Worm (Caenorhabditis elegans) whole organism, L1 larva: ENCODE data around the gene tni-3.

Experiments used
- ama-1 ChIP-seq: fragments of 150-350 bp; optimal IDR thresholded peaks from 2 replicates; lab custom pipeline; 2014
- egl-27 ChIP-seq, 2 experiments: fragments of 150-350 bp in 1 of 2; sonication (generic microtip); optimal IDR thresholded peaks; 3 replicates each; lab custom pipeline; 2017 to 2018; ENCODE audit warnings: missing biosample characterization in 2 of 2, missing genetic modification characterization in 2 of 2, missing genetic modification reagents in 2 of 2
- elt-2 ChIP-seq: sonication (generic microtip); optimal IDR thresholded peaks from 2 replicates; lab custom pipeline; 2016; ENCODE audit warnings: missing genetic modification characterization, mild to moderate bottlenecking, inconsistent platforms, missing compliant biosample characterization, missing genetic modification reagents
- hlh-4 ChIP-seq: sonication (generic microtip); optimal IDR thresholded peaks from 2 replicates; lab custom pipeline; 2016; ENCODE audit warnings: mild to moderate bottlenecking, missing genetic modification characterization, missing compliant biosample characterization
- lin-35 ChIP-seq, 2 experiments: fragments of 150-350 bp; optimal IDR thresholded peaks; 2 replicates each; lab custom pipeline; 2014; ENCODE audit warnings: missing biosample characterization in 2 of 2, missing genetic modification characterization in 2 of 2, missing genetic modification reagents in 2 of 2
- mep-1 ChIP-seq: fragments of 150-350 bp; optimal IDR thresholded peaks from 2 replicates; lab custom pipeline; 2014; ENCODE audit warnings: missing biosample characterization, missing genetic modification characterization
- nhr-237 ChIP-seq: fragments of 150-350 bp; optimal IDR thresholded peaks from 2 replicates; lab custom pipeline; 2014; ENCODE audit warnings: missing biosample characterization, missing genetic modification characterization
- nhr-90 ChIP-seq: sonication (generic microtip); optimal IDR thresholded peaks from 2 replicates; lab custom pipeline; 2016; ENCODE audit warnings: mild to moderate bottlenecking, missing genetic modification characterization, missing compliant biosample characterization; ENCODE audit not compliant: poor library complexity
- pax-3 ChIP-seq: fragments of 200-800 bp; sonication (Bioruptor generic); optimal IDR thresholded peaks from 2 replicates; lab custom pipeline; 2018; ENCODE audit warnings: mild to moderate bottlenecking, missing genetic modification characterization, moderate library complexity, missing compliant biosample characterization
- skn-1 ChIP-seq: fragments of 150-350 bp; optimal IDR thresholded peaks from 2 replicates; lab custom pipeline; 2014; ENCODE audit warnings: missing biosample characterization, missing genetic modification characterization
- unc-62 ChIP-seq: fragments of 150-350 bp; optimal IDR thresholded peaks from 2 replicates; lab custom pipeline; 2014; ENCODE audit warnings: missing biosample characterization, missing genetic modification reagents, missing genetic modification characterization
- ztf-11 ChIP-seq, 2 experiments: sonication (generic microtip); optimal IDR thresholded peaks; 2 replicates each; lab custom pipeline; 2016 to 2017; ENCODE audit warnings: missing genetic modification characterization in 2 of 2, missing biosample characterization in 1 of 2, missing compliant biosample characterization in 1 of 2
- ztf-4 ChIP-seq: fragments of 150-350 bp; optimal IDR thresholded peaks from 2 replicates; lab custom pipeline; 2014; ENCODE audit warnings: missing biosample characterization, missing genetic modification characterization

DNA sequence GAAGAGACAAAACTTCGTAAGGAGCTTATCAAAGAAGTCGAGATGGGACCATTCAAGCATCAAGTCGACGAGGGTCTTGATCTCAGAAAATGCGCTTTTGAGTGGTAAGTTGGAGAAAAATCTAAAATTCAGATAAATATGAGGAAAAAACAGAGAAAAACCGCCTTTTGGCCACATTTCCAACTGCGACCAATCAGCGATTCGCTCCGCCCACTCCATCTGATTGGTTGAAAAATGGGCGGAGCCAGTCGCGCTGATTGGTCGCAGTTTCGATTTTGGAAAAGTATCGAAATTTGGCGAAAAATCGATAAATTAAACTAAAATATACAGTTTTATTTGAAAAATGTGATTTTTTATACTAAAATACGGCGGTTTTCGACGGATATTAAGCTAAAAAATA lies 23.1 kb downstream of the tni-3 start:
- no peak for TF ChIP-seq nhr-237 (tag; lab: Kevin White, UChicago)
- TF ChIP-seq mep-1, result no peak
- no peak for TF ChIP-seq unc-62 (GFP tag; lab: Kevin White, UChicago)
- TF ChIP-seq egl-27 (tag; optimal IDR thresholded peaks at IDR 0.05; lab: Kevin White, UChicago), result no peak
- no peak for TF ChIP-seq ama-1 (lab: Kevin White, UChicago)
- TF ChIP-seq hlh-4, result no peak
- TF ChIP-seq ztf-11 (tag; optimal IDR thresholded peaks at IDR 0.05; lab: Kevin White, UChicago), result no peak
- no peak for TF ChIP-seq nhr-90 (tag; lab: Kevin White, UChicago)
- TF ChIP-seq lin-35 (GFP tag; optimal IDR thresholded peaks at IDR 0.05; lab: Kevin White, UChicago), result no peak
- no peak for TF ChIP-seq elt-2 (tag; lab: Kevin White, UChicago)
- TF ChIP-seq skn-1 (tag; lab: Kevin White, UChicago), result no peak
- TF ChIP-seq pax-3 (tag; lab: Kevin White, UChicago), result no peak
- no peak for TF ChIP-seq ztf-4 (tag; lab: Kevin White, UChicago)
